Worm (Caenorhabditis elegans) whole organism, L4/young adult: ENCODE measurements around the gene rpb-9.

Experiments
- W03F9.2 ChIP-seq: fragments of 150-350 bp; optimal IDR thresholded peaks from 2 replicates; lab custom pipeline; 2014; ENCODE audit warnings: missing biosample characterization, missing genetic modification characterization
- dao-5 ChIP-seq: sonication (generic microtip); optimal IDR thresholded peaks from 2 replicates; lab custom pipeline; 2016; ENCODE audit warnings: missing genotype, missing genetic modification characterization, moderate library complexity, missing compliant biosample characterization
- him-1 ChIP-seq: sonication (generic microtip); optimal IDR thresholded peaks from 2 replicates; lab custom pipeline; 2016; ENCODE audit warnings: missing genotype, missing genetic modification reagents, missing genetic modification characterization, missing compliant biosample characterization

DNA sequence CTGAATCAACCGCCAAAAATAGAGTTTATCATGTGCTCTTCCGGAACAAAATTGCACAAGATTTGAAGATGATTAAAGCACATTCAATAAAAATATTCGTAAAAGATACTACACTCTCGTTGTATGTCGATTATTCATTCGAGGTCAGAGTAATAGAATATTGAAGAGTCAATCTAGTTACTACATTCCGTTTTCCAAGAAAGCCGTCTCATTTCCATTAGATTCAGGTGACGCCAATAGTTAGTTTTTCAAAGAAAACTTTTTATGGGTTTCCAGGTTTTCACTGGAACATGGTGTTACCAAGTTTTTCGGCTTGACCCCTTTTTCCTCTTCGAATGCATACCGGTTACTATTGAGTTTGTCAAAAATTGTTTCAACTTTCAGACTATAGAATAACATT, 41.6 kb downstream of the rpb-9 start:
- no peak for TF ChIP-seq W03F9.2 (tag; lab: Kevin White, UChicago)
- no peak for TF ChIP-seq him-1 (tag; lab: Kevin White, UChicago)
- no peak for TF ChIP-seq dao-5 (tag; lab: Kevin White, UChicago)
